Fruit fly (Drosophila melanogaster): ENCODE data around the gene RpL34a.

The RpL34a gene

dm6 chr3R:26106595-26107152 is 47.6 kb upstream of the RpL34a start, which contains the start of gene Cipc (continued):
- peak; percentile 7 for TF ChIP-seq CG4282 (GFP tag; optimal IDR thresholded peaks at IDR 0.05)
- TF ChIP-seq CG9817 (tag; optimal IDR thresholded peaks at IDR 0.05), result peak; percentile 59
- TF ChIP-seq pan (optimal IDR thresholded peaks at IDR 0.05), result no peak
- TF ChIP-seq pan (GFP tag; optimal IDR thresholded peaks at IDR 0.05 in 1 of 2, IDR thresholded peaks at IDR 0.05 in 1 of 2), result peak in 1 of 2 experiments; percentile 73
- TF ChIP-seq BEAF-32 (GFP tag; optimal IDR thresholded peaks at IDR 0.05), result no peak
- TF ChIP-seq CG10959 (GFP tag; IDR thresholded peaks at IDR 0.05), result peak; percentile 40; the same call in 1 of the 2 replicates
- no peak for TF ChIP-seq br (optimal IDR thresholded peaks at IDR 0.05)
- no peak for TF ChIP-seq Antp (GFP tag; optimal IDR thresholded peaks at IDR 0.05)
- peak; percentile 93 for TF ChIP-seq Fer1 (GFP tag; optimal IDR thresholded peaks at IDR 0.05)
- no peak; the same call in 1 of the 2 replicates for TF ChIP-seq chm (GFP tag; IDR thresholded peaks at IDR 0.05)
- no peak for TF ChIP-seq mld (GFP tag; IDR thresholded peaks at IDR 0.05; ENCODE audit: partially characterized antibody)
- no peak; the same call in 2 of the 3 replicates for TF ChIP-seq Optix (GFP tag; IDR thresholded peaks at IDR 0.05)
- TF ChIP-seq Sry-δ (GFP tag; optimal IDR thresholded peaks at IDR 0.05), result no peak
- no peak for TF ChIP-seq cad (GFP tag; optimal IDR thresholded peaks at IDR 0.05)
- TF ChIP-seq CG1233 (GFP tag; optimal IDR thresholded peaks at IDR 0.05), result peak; percentile 72
- TF ChIP-seq CG1832 (GFP tag; optimal IDR thresholded peaks at IDR 0.05), result no peak
- no peak for TF ChIP-seq bowl (GFP tag; IDR thresholded peaks at IDR 0.05)
- peak; percentile 80 for TF ChIP-seq CG11456 (GFP tag; IDR thresholded peaks at IDR 0.05)
- peak; percentile 66 for TF ChIP-seq stc (GFP tag; IDR thresholded peaks at IDR 0.05)
- TF ChIP-seq unpg (GFP tag; optimal IDR thresholded peaks at IDR 0.05), result peak; percentile 72
- peak; percentile 88 for TF ChIP-seq lab (GFP tag; optimal IDR thresholded peaks at IDR 0.05)
- TF ChIP-seq Chrac-16 (GFP tag; optimal IDR thresholded peaks at IDR 0.05), result peak; percentile 32
- TF ChIP-seq CG11093 (GFP tag; IDR thresholded peaks at IDR 0.05), result no peak
- peak; percentile 79 for TF ChIP-seq CoRest (tag; optimal IDR thresholded peaks at IDR 0.05)
- TF ChIP-seq emc (GFP tag; optimal IDR thresholded peaks at IDR 0.05), result no peak
- peak; percentile 70; the same call in 1 of the 2 replicates for TF ChIP-seq CG16779 (GFP tag; IDR thresholded peaks at IDR 0.05)
- peak; percentile 18 for TF ChIP-seq CG9609 (GFP tag; optimal IDR thresholded peaks at IDR 0.05)
- no peak for TF ChIP-seq sens-2 (GFP tag; IDR thresholded peaks at IDR 0.05)
- no peak for TF ChIP-seq gfzf (GFP tag; optimal IDR thresholded peaks at IDR 0.05)
- no peak for TF ChIP-seq ssp (GFP tag; IDR thresholded peaks at IDR 0.05)
- TF ChIP-seq CG4617 (GFP tag; optimal IDR thresholded peaks at IDR 0.05; ENCODE audit: borderline replicate concordance), result no peak
- TF ChIP-seq CG7928 (GFP tag; optimal IDR thresholded peaks at IDR 0.05), result no peak
- TF ChIP-seq CG7357 (GFP tag; IDR thresholded peaks at IDR 0.05), result peak; percentile 34; the same call in 1 of the 3 replicates
- TF ChIP-seq Dp (GFP tag; optimal IDR thresholded peaks at IDR 0.05), result no peak
- TF ChIP-seq Ravus (GFP tag; IDR thresholded peaks at IDR 0.05), result peak; percentile 42
- TF ChIP-seq D19A (tag; optimal IDR thresholded peaks at IDR 0.05), result peak; percentile 83
- peak; percentile 29; the same call in 1 of the 3 replicates for TF ChIP-seq knrl (GFP tag; IDR thresholded peaks at IDR 0.05; ENCODE audit: partially characterized antibody)
- no peak for TF ChIP-seq HLH54F (GFP tag; optimal IDR thresholded peaks at IDR 0.05)
- peak; percentile 13 for TF ChIP-seq CG2202 (tag; optimal IDR thresholded peaks at IDR 0.05)
- TF ChIP-seq p53 (GFP tag; optimal IDR thresholded peaks at IDR 0.05), result no peak
- peak; percentile 39; the same call in 1 of the 2 replicates for TF ChIP-seq CG32767 (GFP tag; IDR thresholded peaks at IDR 0.05)
- no peak for TF ChIP-seq CG9797 (GFP tag; optimal IDR thresholded peaks at IDR 0.05)
- TF ChIP-seq CG10267 (tag; optimal IDR thresholded peaks at IDR 0.05), result peak; percentile 63
- peak; percentile 98 for TF ChIP-seq rib (GFP tag; IDR thresholded peaks at IDR 0.05)
- TF ChIP-seq CG10147 (GFP tag; optimal IDR thresholded peaks at IDR 0.05), result peak; percentile 65
- peak; percentile 89 for TF ChIP-seq gro (GFP tag; optimal IDR thresholded peaks at IDR 0.05)
- peak; percentile 86 for TF ChIP-seq CG7556 (GFP tag; optimal IDR thresholded peaks at IDR 0.05)
- no peak for TF ChIP-seq corto (GFP tag; optimal IDR thresholded peaks at IDR 0.05)
- peak; percentile 45; the same call in 1 of the 2 replicates for TF ChIP-seq CG43689 (GFP tag; IDR thresholded peaks at IDR 0.05)
- TF ChIP-seq Dref (GFP tag; IDR thresholded peaks at IDR 0.05), result 0 out of 2 replicates have a peak, but pooled peaks have one; percentile 34
- peak; percentile 61 for TF ChIP-seq CG6683 (GFP tag; optimal IDR thresholded peaks at IDR 0.05)
